Fruit fly (Drosophila melanogaster): ENCODE measurements around the gene Tap42.

Tap42 gene

DNA sequence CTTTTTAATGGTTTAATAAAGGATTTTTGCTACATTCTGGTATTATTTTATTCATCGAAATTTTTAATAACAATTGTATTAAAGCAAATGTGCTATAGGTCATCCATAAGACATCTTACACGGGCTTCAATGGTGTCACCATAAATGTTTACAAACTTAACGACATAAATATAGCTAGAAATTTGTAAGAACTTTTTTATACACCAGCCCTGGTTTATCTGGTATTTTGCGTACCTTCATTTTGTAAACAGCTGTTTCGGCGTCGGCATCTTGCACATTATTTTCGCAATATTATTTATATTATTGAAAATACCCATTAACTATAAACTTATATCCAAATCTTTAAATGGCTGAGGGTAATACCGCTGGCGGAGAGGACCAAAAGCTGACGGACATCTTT lies at the start of gene Tap42 (continued):
- TF ChIP-seq CG6854 (GFP tag; optimal IDR thresholded peaks at IDR 0.05): no peak
- no peak for TF ChIP-seq pita (GFP tag; optimal IDR thresholded peaks at IDR 0.05)
- TF ChIP-seq Vsx1 (GFP tag; optimal IDR thresholded peaks at IDR 0.05): no peak
- TF ChIP-seq Deaf1 (tag; optimal IDR thresholded peaks at IDR 0.05): no peak
- TF ChIP-seq Sox100B (GFP tag; optimal IDR thresholded peaks at IDR 0.05): no peak
- TF ChIP-seq PHDP (tag; optimal IDR thresholded peaks at IDR 0.05): peak; percentile 46
- TF ChIP-seq CG3163 (GFP tag; optimal IDR thresholded peaks at IDR 0.05): no peak
- TF ChIP-seq slbo (GFP tag; IDR thresholded peaks at IDR 0.05): no peak
- TF ChIP-seq hbn (GFP tag; IDR thresholded peaks at IDR 0.05; ENCODE audit: partially characterized antibody): no peak
- no peak for TF ChIP-seq CG12236 (GFP tag; optimal IDR thresholded peaks at IDR 0.05)
- no peak for TF ChIP-seq HLH4C (GFP tag; IDR thresholded peaks at IDR 0.05; ENCODE audit: partially characterized antibody)
- TF ChIP-seq Hsf (GFP tag; optimal IDR thresholded peaks at IDR 0.05): peak; percentile 32
- no peak for TF ChIP-seq CHES-1-like (GFP tag; optimal IDR thresholded peaks at IDR 0.05)
- peak in 1 of 3 experiments; percentile 20 for TF ChIP-seq lola (GFP tag; optimal IDR thresholded peaks at IDR 0.05)
- TF ChIP-seq otp (GFP tag; IDR thresholded peaks at IDR 0.05): no peak
- TF ChIP-seq hkb (optimal IDR thresholded peaks at IDR 0.05): no peak
- TF ChIP-seq hkb (GFP tag; IDR thresholded peaks at IDR 0.05): peak; percentile 30; the same call in 1 of the 2 replicates
- TF ChIP-seq CG8290 (GFP tag; optimal IDR thresholded peaks at IDR 0.05): no peak
- no peak for TF ChIP-seq CG8290 (tag; optimal IDR thresholded peaks at IDR 0.05)
- no peak for TF ChIP-seq YL-1 (GFP tag; optimal IDR thresholded peaks at IDR 0.05)
- TF ChIP-seq bcd (GFP tag; optimal IDR thresholded peaks at IDR 0.05): no peak
- no peak for TF ChIP-seq Rx (GFP tag; IDR thresholded peaks at IDR 0.05)
- no peak for TF ChIP-seq CG18476 (GFP tag; optimal IDR thresholded peaks at IDR 0.05)
- TF ChIP-seq CG8944 (GFP tag; optimal IDR thresholded peaks at IDR 0.05): no peak
- TF ChIP-seq Asciz (GFP tag; optimal IDR thresholded peaks at IDR 0.05): no peak
- TF ChIP-seq Fer1 (GFP tag; optimal IDR thresholded peaks at IDR 0.05): peak; percentile 52
- no peak for TF ChIP-seq CG18011 (GFP tag; optimal IDR thresholded peaks at IDR 0.05)
- no peak for TF ChIP-seq CG34224 (GFP tag; IDR thresholded peaks at IDR 0.05; ENCODE audit: partially characterized antibody)
- TF ChIP-seq CG4282 (GFP tag; optimal IDR thresholded peaks at IDR 0.05): no peak
- no peak for TF ChIP-seq oc (tag; optimal IDR thresholded peaks at IDR 0.05)
- no peak for TF ChIP-seq tx (GFP tag; optimal IDR thresholded peaks at IDR 0.05)
- TF ChIP-seq CG10979 (tag; optimal IDR thresholded peaks at IDR 0.05): peak; percentile 29
- TF ChIP-seq Med (GFP tag): peak; percentile 86
- TF ChIP-seq CG1602 (GFP tag; optimal IDR thresholded peaks at IDR 0.05): peak; percentile 4
- peak; percentile 13 for TF ChIP-seq CG12744 (GFP tag; optimal IDR thresholded peaks at IDR 0.05)
- TF ChIP-seq CG11695 (GFP tag; IDR thresholded peaks at IDR 0.05): no peak
- peak; percentile 54 for TF ChIP-seq CG15514 (GFP tag; optimal IDR thresholded peaks at IDR 0.05)
- TF ChIP-seq cg (GFP tag; optimal IDR thresholded peaks at IDR 0.05): no peak
- no peak for TF ChIP-seq zfh2 (GFP tag; optimal IDR thresholded peaks at IDR 0.05)
- TF ChIP-seq CG11696 (GFP tag; IDR thresholded peaks at IDR 0.05): no peak
- TF ChIP-seq Tbp (GFP tag; optimal IDR thresholded peaks at IDR 0.05): no peak
- no peak for TF ChIP-seq Bgb (GFP tag; IDR thresholded peaks at IDR 0.05; ENCODE audit: partially characterized antibody)
- TF ChIP-seq nau (GFP tag; optimal IDR thresholded peaks at IDR 0.05): no peak
- TF ChIP-seq CG12071 (GFP tag; optimal IDR thresholded peaks at IDR 0.05): no peak
- no peak for TF ChIP-seq Hr39 (optimal IDR thresholded peaks at IDR 0.05)
- peak; percentile 28 for TF ChIP-seq E2f2 (GFP tag; IDR thresholded peaks at IDR 0.05)
- no peak for TF ChIP-seq fd3F (GFP tag; optimal IDR thresholded peaks at IDR 0.05)
- TF ChIP-seq Dbx (GFP tag; IDR thresholded peaks at IDR 0.05): no peak
- peak; percentile 20 for TF ChIP-seq az2 (GFP tag; optimal IDR thresholded peaks at IDR 0.05)
- no peak for TF ChIP-seq br (optimal IDR thresholded peaks at IDR 0.05)
- TF ChIP-seq CG32767 (GFP tag; IDR thresholded peaks at IDR 0.05): no peak
- TF ChIP-seq CG10209 (GFP tag; optimal IDR thresholded peaks at IDR 0.05): no peak
- no peak for TF ChIP-seq danr (GFP tag; IDR thresholded peaks at IDR 0.05)
